Worm (Caenorhabditis elegans) whole organism, L4 larva: ENCODE results near the gene F54C8.6.

ENCODE experiments used
- F49E8.2 ChIP-seq: sonication (generic microtip); optimal IDR thresholded peaks from 2 replicates; lab custom pipeline; 2016; ENCODE audit warnings: missing compliant biosample characterization, mild to moderate bottlenecking, missing genetic modification characterization, borderline replicate concordance
- R02D3.7 ChIP-seq: fragments of 150-350 bp; sonication (generic microtip); optimal IDR thresholded peaks from 3 replicates; lab custom pipeline; 2014; ENCODE audit warnings: missing biosample characterization, missing genetic modification characterization
- T20F7.1 ChIP-seq: fragments of 200-800 bp; sonication (Bioruptor generic); optimal IDR thresholded peaks from 2 replicates; lab custom pipeline; 2018; ENCODE audit warnings: mild to moderate bottlenecking, missing genetic modification characterization, missing compliant biosample characterization
- T26A8.4 ChIP-seq: fragments of 200-800 bp; sonication (Bioruptor generic); IDR thresholded peaks from 2 replicates; pipeline ENCODE4 v1.3.6; 2022; ENCODE audit warnings: missing genetic modification characterization, missing compliant biosample characterization
- Y105C5A.15 ChIP-seq: fragments of 200-800 bp; sonication (Bioruptor generic); IDR thresholded peaks from 2 replicates; pipeline ENCODE4 v1.3.6; 2022; ENCODE audit warnings: missing genetic modification characterization, missing compliant biosample characterization
- Y48G9A.11 ChIP-seq: fragments of 200-800 bp; sonication (Bioruptor generic); IDR thresholded peaks from 2 replicates; pipeline ENCODE4 v1.3.6; 2022; ENCODE audit warnings: missing genetic modification reagents, missing genetic modification characterization, missing compliant biosample characterization
- aha-1 ChIP-seq: fragments of 150-350 bp; peaks from one replicate; lab custom pipeline; 2014; ENCODE audit warnings: missing biosample characterization, missing genetic modification characterization
- arid-1 ChIP-seq: fragments of 200-800 bp; sonication (Bioruptor generic); conservative IDR thresholded peaks from 2 replicates; pipeline ENCODE4 v1.3.6; 2022; ENCODE audit warnings: missing genetic modification reagents, missing genetic modification characterization, missing compliant biosample characterization
- ceh-28 ChIP-seq: fragments of 150-350 bp; optimal IDR thresholded peaks from 2 replicates; lab custom pipeline; 2014; ENCODE audit warnings: missing biosample characterization, missing genetic modification reagents, missing genetic modification characterization
- ceh-32 ChIP-seq: sonication (generic microtip); optimal IDR thresholded peaks from 2 replicates; lab custom pipeline; 2016; ENCODE audit warnings: mild to moderate bottlenecking, missing genetic modification characterization, missing compliant biosample characterization; ENCODE audit not compliant: poor library complexity
- ctbp-1 ChIP-seq: fragments of 200-800 bp; sonication (Bioruptor generic); IDR thresholded peaks from 2 replicates; pipeline ENCODE4 v1.3.6; 2022; ENCODE audit warnings: missing genetic modification reagents, missing genetic modification characterization, missing compliant biosample characterization
- daf-12 ChIP-seq: fragments of 150-350 bp; optimal IDR thresholded peaks from 2 replicates; lab custom pipeline; 2014; ENCODE audit warnings: missing biosample characterization, missing genetic modification reagents, missing genetic modification characterization
- dmd-6 ChIP-seq: fragments of 200-800 bp; sonication (Bioruptor generic); IDR thresholded peaks from 2 replicates; pipeline ENCODE4 v1.3.6; 2022; ENCODE audit warnings: missing genetic modification reagents, missing genetic modification characterization, missing compliant biosample characterization
- dmd-9 ChIP-seq: fragments of 200-800 bp; sonication (Bioruptor generic); IDR thresholded peaks from 2 replicates; pipeline ENCODE4 v1.3.6; 2022; ENCODE audit warnings: missing genetic modification reagents, missing genetic modification characterization, missing compliant biosample characterization
- dpl-1 ChIP-seq: fragments of 150-350 bp; optimal IDR thresholded peaks from 2 replicates; lab custom pipeline; 2014; ENCODE audit warnings: missing biosample characterization, missing genetic modification reagents, missing genetic modification characterization
- duxl-1 ChIP-seq: sonication (generic microtip); optimal IDR thresholded peaks from 2 replicates; lab custom pipeline; 2016; ENCODE audit warnings: mild to moderate bottlenecking, missing genetic modification characterization, moderate library complexity, missing compliant biosample characterization; ENCODE audit not compliant: poor library complexity
- egl-27 ChIP-seq: sonication (generic microtip); optimal IDR thresholded peaks from 3 replicates; lab custom pipeline; 2017; ENCODE audit warnings: missing biosample characterization, missing genetic modification reagents, missing genetic modification characterization
- gei-8 ChIP-seq: fragments of 200-800 bp; sonication (Bioruptor generic); optimal IDR thresholded peaks from 2 replicates; lab custom pipeline; 2018; ENCODE audit warnings: mild to moderate bottlenecking, missing genetic modification characterization, missing compliant biosample characterization
- hif-1 ChIP-seq, 2 experiments: sonication (generic microtip); optimal IDR thresholded peaks; 2 replicates each; lab custom pipeline; 2016 to 2017; ENCODE audit warnings: missing compliant biosample characterization in 2 of 2, missing genetic modification characterization in 2 of 2, missing genetic modification reagents in 2 of 2, missing genotype in 2 of 2, mild to moderate bottlenecking in 1 of 2
- hmg-1.1 ChIP-seq: fragments of 200-800 bp; sonication (Bioruptor generic); IDR thresholded peaks from 2 replicates; pipeline ENCODE4 v1.3.6; 2022; ENCODE audit warnings: missing genetic modification reagents, missing genetic modification characterization, missing compliant biosample characterization
- lim-7 ChIP-seq: fragments of 200-800 bp; sonication (Bioruptor generic); IDR thresholded peaks from 2 replicates; pipeline ENCODE4 v1.3.6; 2022; ENCODE audit warnings: missing genetic modification characterization, missing compliant biosample characterization
- lin-13 ChIP-seq: fragments of 150-350 bp; optimal IDR thresholded peaks from 2 replicates; lab custom pipeline; 2014; ENCODE audit warnings: missing biosample characterization, missing genetic modification reagents, missing genetic modification characterization
- lin-15B ChIP-seq: fragments of 150-350 bp; sonication (generic microtip); optimal IDR thresholded peaks from 3 replicates; lab custom pipeline; 2014; ENCODE audit warnings: missing biosample characterization, missing genetic modification characterization
- lin-39 ChIP-seq: fragments of 150-350 bp; optimal IDR thresholded peaks from 2 replicates; lab custom pipeline; 2014; ENCODE audit warnings: missing biosample characterization, missing genetic modification reagents, missing genetic modification characterization
- lsy-2 ChIP-seq, 2 experiments: fragments of 150-350 bp in 1 of 2; sonication (generic microtip) in 1 of 2; optimal IDR thresholded peaks; 2 replicates each; lab custom pipeline; 2014 to 2017; ENCODE audit warnings: missing biosample characterization in 2 of 2, missing genetic modification characterization in 2 of 2
- madf-9 ChIP-seq: fragments of 200-800 bp; sonication (Bioruptor generic); conservative IDR thresholded peaks from 2 replicates; pipeline ENCODE4 v1.3.6; 2022; ENCODE audit warnings: missing genetic modification reagents, missing genetic modification characterization, missing compliant biosample characterization
- mxl-2 ChIP-seq: fragments of 200-800 bp; sonication (Bioruptor generic); conservative IDR thresholded peaks from 2 replicates; pipeline ENCODE4 v1.3.6; 2022; ENCODE audit warnings: missing genetic modification reagents, missing genetic modification characterization, missing compliant biosample characterization
- mxl-3 ChIP-seq: fragments of 200-800 bp; sonication (Bioruptor generic); optimal IDR thresholded peaks from 2 replicates; lab custom pipeline; 2018; ENCODE audit warnings: mild to moderate bottlenecking, missing genetic modification characterization, missing compliant biosample characterization
- nhr-102 ChIP-seq: sonication (generic microtip); optimal IDR thresholded peaks from 2 replicates; lab custom pipeline; 2016; ENCODE audit warnings: mild to moderate bottlenecking, missing genetic modification characterization, moderate library complexity, missing compliant biosample characterization
- nhr-237 ChIP-seq: sonication (generic microtip); optimal IDR thresholded peaks from 2 replicates; lab custom pipeline; 2017; ENCODE audit warnings: missing biosample characterization, missing genetic modification characterization
- nhr-25 ChIP-seq: sonication (generic microtip); optimal IDR thresholded peaks from 2 replicates; lab custom pipeline; 2017; ENCODE audit warnings: missing genetic modification characterization, mild to moderate bottlenecking, missing compliant biosample characterization, antibody characterized with exemption, moderate library complexity, borderline replicate concordance; ENCODE audit not compliant: insufficient read depth
- nhr-48 ChIP-seq: sonication (generic microtip); optimal IDR thresholded peaks from 2 replicates; lab custom pipeline; 2016; ENCODE audit warnings: mild to moderate bottlenecking, missing genetic modification characterization, missing compliant biosample characterization
- nhr-77 ChIP-seq: fragments of 150-350 bp; optimal IDR thresholded peaks from 2 replicates; lab custom pipeline; 2014; ENCODE audit warnings: missing biosample characterization, missing genetic modification characterization
- php-3 ChIP-seq: fragments of 200-800 bp; sonication (Bioruptor generic); IDR thresholded peaks from 2 replicates; pipeline ENCODE4 v1.3.6; 2022; ENCODE audit warnings: missing genetic modification reagents, missing genetic modification characterization, missing compliant biosample characterization
- pqm-1 ChIP-seq: sonication (generic microtip); optimal IDR thresholded peaks from 2 replicates; lab custom pipeline; 2017; ENCODE audit warnings: missing biosample characterization, missing genetic modification characterization
- rbr-2 ChIP-seq: sonication (generic microtip); optimal IDR thresholded peaks from 2 replicates; lab custom pipeline; 2016; ENCODE audit warnings: missing genotype, missing genetic modification characterization, missing compliant biosample characterization
- saeg-2 ChIP-seq: fragments of 200-800 bp; sonication (Bioruptor generic); IDR thresholded peaks from 2 replicates; pipeline ENCODE4 v1.3.6; 2022; ENCODE audit warnings: missing genetic modification reagents, missing genetic modification characterization, missing compliant biosample characterization
- set-16 ChIP-seq: fragments of 200-800 bp; sonication (Bioruptor generic); IDR thresholded peaks from 2 replicates; pipeline ENCODE4 v1.3.6; 2022; ENCODE audit warnings: missing genetic modification reagents, missing genetic modification characterization, missing compliant biosample characterization
- spr-1 ChIP-seq: sonication (generic microtip); optimal IDR thresholded peaks from 2 replicates; lab custom pipeline; 2016; ENCODE audit warnings: mild to moderate bottlenecking, missing genetic modification characterization, missing compliant biosample characterization
- spr-3 ChIP-seq: fragments of 200-800 bp; sonication (Bioruptor generic); optimal IDR thresholded peaks from 2 replicates; lab custom pipeline; 2018; ENCODE audit warnings: mild to moderate bottlenecking, missing genetic modification characterization, missing compliant biosample characterization
- tag-97 ChIP-seq: fragments of 200-800 bp; sonication (Bioruptor generic); IDR thresholded peaks from 2 replicates; pipeline ENCODE4 v1.3.6; 2022; ENCODE audit warnings: missing genetic modification characterization, missing compliant biosample characterization
- unc-130 ChIP-seq: sonication (generic microtip); optimal IDR thresholded peaks from 2 replicates; lab custom pipeline; 2016; ENCODE audit warnings: missing genetic modification reagents, missing genetic modification characterization, missing compliant biosample characterization
- vab-7 ChIP-seq: fragments of 200-800 bp; sonication (Bioruptor generic); IDR thresholded peaks from 2 replicates; pipeline ENCODE4 v1.3.6; 2022; ENCODE audit warnings: missing genetic modification reagents, missing genetic modification characterization, missing compliant biosample characterization
- zip-11 ChIP-seq: fragments of 200-800 bp; sonication (Bioruptor generic); IDR thresholded peaks from 2 replicates; pipeline ENCODE4 v1.3.6; 2022; ENCODE audit warnings: missing genetic modification characterization, missing compliant biosample characterization
- ztf-11 ChIP-seq: fragments of 150-350 bp; optimal IDR thresholded peaks from 2 replicates; lab custom pipeline; 2014; ENCODE audit warnings: missing biosample characterization, missing genetic modification characterization

F54C8.6 gene

DNA sequence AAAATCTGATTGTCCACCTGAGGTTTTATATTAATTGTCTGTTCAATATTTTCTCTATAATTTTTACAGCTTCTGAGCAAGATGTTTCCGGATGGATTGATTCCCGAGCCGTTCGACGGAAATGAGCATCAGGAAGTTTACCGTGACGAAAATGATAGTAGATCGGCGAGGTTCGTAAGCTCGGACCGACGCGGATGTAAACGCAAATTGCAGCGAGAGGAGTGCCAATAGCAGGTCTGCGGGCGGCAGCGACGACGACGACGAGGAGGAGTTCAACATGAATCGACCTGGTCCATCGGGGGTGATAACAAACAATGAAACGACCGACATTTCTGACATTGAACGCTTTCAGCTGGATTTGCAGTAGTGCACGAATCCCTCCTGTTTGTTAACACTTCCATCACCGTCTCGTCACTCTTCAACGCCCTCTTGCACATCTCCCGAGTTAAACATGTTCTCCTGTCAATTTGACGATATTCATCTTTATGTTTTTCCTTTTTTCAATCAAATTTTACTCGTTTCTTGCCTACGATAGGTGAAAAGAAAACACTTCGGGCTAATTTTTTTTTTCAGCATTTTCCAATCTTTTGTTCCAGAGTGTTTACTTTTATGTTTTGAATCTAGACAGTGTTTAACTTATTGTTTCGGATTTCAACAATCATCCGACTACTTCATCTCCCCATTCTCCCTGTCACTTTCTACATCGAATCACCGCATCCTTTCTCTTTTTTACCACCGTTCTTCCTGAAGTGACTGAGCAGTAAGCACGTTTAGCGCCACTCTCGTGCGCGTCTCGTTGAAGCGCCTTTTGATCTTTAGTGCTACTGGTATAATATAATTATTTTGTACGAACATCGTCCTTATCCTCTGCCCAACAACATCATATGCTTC lies 12.4 kb upstream of the F54C8.6 start (continued):
- no peak for TF ChIP-seq unc-130
- TF ChIP-seq F49E8.2: no peak
- no peak for TF ChIP-seq madf-9 (GFP tag; lab: Robert Waterston, UW)
- TF ChIP-seq lsy-2 (tag; optimal IDR thresholded peaks at IDR 0.05; lab: Kevin White, UChicago): no peak
- 0 out of 2 replicates have a peak, but pooled peaks have one; percentile 18 for TF ChIP-seq ctbp-1
- TF ChIP-seq hif-1 (tag; optimal IDR thresholded peaks at IDR 0.05; lab: Kevin White, UChicago): no peak
- peak; percentile 28 for TF ChIP-seq aha-1
- TF ChIP-seq nhr-25: no peak
- no peak for TF ChIP-seq nhr-102 (tag; lab: Kevin White, UChicago)
- no peak for TF ChIP-seq duxl-1 (tag; lab: Kevin White, UChicago)
- TF ChIP-seq lin-13 (GFP tag; lab: Kevin White, UChicago): no peak
- no peak for TF ChIP-seq mxl-2 (GFP tag; lab: Robert Waterston, UW)
- TF ChIP-seq vab-7 (GFP tag; lab: Robert Waterston, UW): no peak
- TF ChIP-seq dmd-6: no peak
- TF ChIP-seq dmd-9 (GFP tag; lab: Robert Waterston, UW): no peak
- TF ChIP-seq gei-8 (GFP tag; lab: Kevin White, UChicago): no peak
- no peak for TF ChIP-seq php-3 (GFP tag; lab: Robert Waterston, UW)
- TF ChIP-seq nhr-77 (tag; lab: Kevin White, UChicago): no peak
- no peak for TF ChIP-seq ceh-32 (tag; lab: Kevin White, UChicago)
- TF ChIP-seq Y48G9A.11 (GFP tag; lab: Robert Waterston, UW): no peak
- no peak for TF ChIP-seq egl-27
- no peak for TF ChIP-seq nhr-237 (tag; lab: Kevin White, UChicago)
- TF ChIP-seq lim-7 (GFP tag; lab: Robert Waterston, UW): 0 out of 2 replicates have a peak, but pooled peaks have one; percentile 32
- 0 out of 2 replicates have a peak, but pooled peaks have one; percentile 20 for TF ChIP-seq set-16 (GFP tag; lab: Robert Waterston, UW)
- no peak for TF ChIP-seq spr-3 (GFP tag; lab: Kevin White, UChicago)
- peak; percentile 2 for TF ChIP-seq mxl-3
- TF ChIP-seq lin-39 (tag; lab: Kevin White, UChicago): no peak
- no peak for TF ChIP-seq ceh-28 (tag; lab: Kevin White, UChicago)
- no peak for TF ChIP-seq spr-1 (tag; lab: Kevin White, UChicago)
- TF ChIP-seq arid-1 (GFP tag; lab: Robert Waterston, UW): no peak
- TF ChIP-seq T20F7.1 (GFP tag; lab: Kevin White, UChicago): no peak

DNA sequence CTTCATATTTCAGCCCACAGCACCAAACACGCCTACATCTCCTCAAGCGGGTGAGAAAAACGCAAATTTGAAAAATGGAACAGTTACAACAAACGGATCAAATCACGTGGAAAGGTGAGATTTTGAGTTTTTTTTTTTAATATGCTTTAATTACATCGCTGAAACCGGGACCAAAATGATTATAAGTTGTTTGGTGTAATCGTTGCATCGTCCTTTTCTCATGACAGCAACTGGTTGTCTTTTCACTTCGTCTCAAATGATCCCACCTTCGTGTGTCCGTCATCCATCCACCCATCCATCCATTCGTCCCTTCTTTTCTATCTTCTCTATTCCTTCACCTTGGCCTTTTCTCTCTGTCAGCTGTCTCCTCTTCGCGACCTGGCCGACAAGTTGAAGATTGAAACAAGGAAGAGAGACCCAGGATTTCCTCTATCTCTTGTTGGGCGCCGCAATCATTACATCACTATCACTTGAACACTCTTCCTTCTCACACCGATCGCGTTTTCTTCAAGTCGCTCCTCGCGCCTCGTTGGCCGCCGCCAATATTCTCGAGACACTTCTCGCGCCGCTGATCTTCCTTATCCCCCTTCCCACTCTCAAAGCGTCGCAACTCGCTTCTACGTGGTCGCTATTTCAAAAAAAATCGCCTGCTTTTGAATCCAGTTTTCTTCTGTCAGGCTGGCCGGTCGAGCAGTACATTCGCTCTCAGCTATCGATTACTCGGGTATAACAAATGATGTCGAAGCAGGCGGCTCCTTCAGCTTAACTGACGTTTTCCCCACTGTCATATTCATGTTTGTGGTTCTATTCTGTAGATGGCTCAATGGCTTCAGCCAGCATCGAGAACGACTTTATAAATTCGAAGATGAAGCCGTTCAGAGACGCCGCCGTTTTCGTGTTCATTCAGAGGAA lies 7.7 kb upstream of the F54C8.6 start:
- no peak for TF ChIP-seq ceh-32 (tag; lab: Kevin White, UChicago)
- TF ChIP-seq T20F7.1 (GFP tag; lab: Kevin White, UChicago): no peak
- TF ChIP-seq daf-12 (tag; lab: Kevin White, UChicago): no peak
- TF ChIP-seq zip-11 (GFP tag; lab: Robert Waterston, UW): no peak
- no peak for TF ChIP-seq egl-27
- TF ChIP-seq rbr-2 (tag; lab: Kevin White, UChicago): no peak
- TF ChIP-seq nhr-48 (tag; lab: Kevin White, UChicago): no peak
- no peak for TF ChIP-seq tag-97 (GFP tag; lab: Robert Waterston, UW)
- TF ChIP-seq spr-1 (tag; lab: Kevin White, UChicago): no peak
- no peak for TF ChIP-seq vab-7 (GFP tag; lab: Robert Waterston, UW)
- TF ChIP-seq pqm-1: no peak
- no peak for TF ChIP-seq R02D3.7 (tag; lab: Kevin White, UChicago)
- TF ChIP-seq hmg-1.1: peak; percentile 38; the same call in 1 of the 2 replicates
- TF ChIP-seq T26A8.4 (GFP tag; lab: Robert Waterston, UW): 0 out of 2 replicates have a peak, but pooled peaks have one; percentile 31
- TF ChIP-seq dpl-1 (GFP tag; lab: Kevin White, UChicago): no peak
- no peak for TF ChIP-seq ztf-11
- no peak for TF ChIP-seq Y105C5A.15 (GFP tag; lab: Robert Waterston, UW)
- TF ChIP-seq hif-1 (tag; optimal IDR thresholded peaks at IDR 0.05; lab: Kevin White, UChicago): no peak
- no peak for TF ChIP-seq lin-15B
- 0 out of 2 replicates have a peak, but pooled peaks have one; percentile 14 for TF ChIP-seq dmd-9 (GFP tag; lab: Robert Waterston, UW)
- peak in 1 of 2 experiments; percentile 53 for TF ChIP-seq lsy-2 (tag; optimal IDR thresholded peaks at IDR 0.05; lab: Kevin White, UChicago)
- no peak for TF ChIP-seq saeg-2 (GFP tag; lab: Robert Waterston, UW)
